Worm (Caenorhabditis elegans) whole organism, midembryonic: ENCODE measurements around the gene col-180.

ENCODE experiments used
- T22C8.4 ChIP-seq: fragments of 200-800 bp; sonication (Bioruptor generic); IDR thresholded peaks from 2 replicates; pipeline ENCODE4 v1.3.6; 2022; ENCODE audit warnings: missing genetic modification characterization, missing compliant biosample characterization
- cog-1 ChIP-seq: sonication (generic microtip); optimal IDR thresholded peaks from 2 replicates; lab custom pipeline; 2016; ENCODE audit warnings: missing genetic modification characterization, missing compliant biosample characterization
- flt-1 ChIP-seq: fragments of 200-800 bp; sonication (Bioruptor generic); IDR thresholded peaks from 2 replicates; pipeline ENCODE4 v1.3.6; 2022; ENCODE audit warnings: missing genetic modification characterization, missing compliant biosample characterization
- klf-2 ChIP-seq: fragments of 200-800 bp; sonication (Bioruptor generic); conservative IDR thresholded peaks from 2 replicates; pipeline ENCODE4 v1.3.6; 2022; ENCODE audit warnings: missing genetic modification reagents, missing genetic modification characterization, missing compliant biosample characterization
- med-1 ChIP-seq: sonication (generic microtip); optimal IDR thresholded peaks from 2 replicates; lab custom pipeline; 2017; ENCODE audit warnings: missing genetic modification characterization, mild to moderate bottlenecking, missing compliant biosample characterization, antibody characterized with exemption, missing genetic modification reagents; ENCODE audit not compliant: insufficient read depth
- ref-1 ChIP-seq: fragments of 200-800 bp; sonication (Bioruptor generic); conservative IDR thresholded peaks from 2 replicates; pipeline ENCODE4 v1.3.6; 2022; ENCODE audit warnings: missing genetic modification reagents, missing genetic modification characterization, missing compliant biosample characterization
- tab-1 ChIP-seq: fragments of 200-800 bp; sonication (Bioruptor generic); IDR thresholded peaks from 2 replicates; pipeline ENCODE4 v1.3.6; 2022; ENCODE audit warnings: missing genetic modification characterization, missing compliant biosample characterization
- ztf-23 ChIP-seq: fragments of 200-800 bp; sonication (Bioruptor generic); IDR thresholded peaks from 2 replicates; pipeline ENCODE4 v1.3.6; 2022; ENCODE audit warnings: missing genetic modification reagents, missing genetic modification characterization, missing compliant biosample characterization
- ztf-29 ChIP-seq: fragments of 200-800 bp; sonication (Bioruptor generic); IDR thresholded peaks from 2 replicates; pipeline ENCODE4 v1.3.6; 2022; ENCODE audit warnings: missing genetic modification reagents, missing genetic modification characterization, missing compliant biosample characterization

DNA sequence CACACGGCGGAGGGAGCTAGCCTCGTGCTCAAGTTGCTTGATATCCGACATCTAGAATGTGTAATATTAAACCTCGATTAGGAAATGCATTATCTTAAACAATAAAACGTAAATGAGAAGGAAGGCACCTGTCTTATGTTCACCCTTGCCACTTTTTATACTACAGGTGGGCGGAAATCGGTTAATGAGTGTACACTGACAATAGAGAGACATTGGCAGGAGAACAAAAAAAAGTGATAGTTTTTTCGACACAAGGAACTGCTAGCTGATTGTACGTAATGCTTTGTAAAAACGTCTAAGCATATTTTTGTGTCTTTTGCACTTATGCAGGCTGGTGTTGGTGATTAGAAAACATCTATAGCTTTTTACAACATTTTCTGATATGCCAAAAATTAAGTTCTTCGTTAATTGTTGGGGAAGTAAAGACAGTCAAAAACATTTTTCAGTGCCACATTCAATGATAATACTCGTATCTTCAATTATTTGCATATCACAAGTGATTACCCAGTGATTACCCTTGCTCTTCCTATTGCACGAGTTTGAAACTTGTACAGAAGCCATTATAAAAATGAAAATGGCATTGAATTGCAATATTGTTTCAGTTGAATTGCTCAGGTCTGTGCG, at the start of gene col-180:
- TF ChIP-seq klf-2 (GFP tag; lab: Robert Waterston, UW) (no peak), tab-1 (no peak), flt-1 (GFP tag; lab: Robert Waterston, UW) (no peak), med-1 (GFP tag; lab: Kevin White, UChicago) (no peak), T22C8.4 (GFP tag; lab: Robert Waterston, UW) (no peak), cog-1 (no peak), ref-1 (no peak), ztf-23 (GFP tag; lab: Robert Waterston, UW) (no peak), ztf-29 (no peak)
